Worm (Caenorhabditis elegans) whole organism, late embryonic: ENCODE data around the gene lst-2.

Experiments
- ama-1 ChIP-seq: fragments of 150-350 bp; optimal IDR thresholded peaks from 2 replicates; lab custom pipeline; 2014
- ceh-48 ChIP-seq: sonication (generic microtip); optimal IDR thresholded peaks from 2 replicates; lab custom pipeline; 2016; ENCODE audit warnings: missing genetic modification characterization, inconsistent platforms, missing compliant biosample characterization
- elt-2 ChIP-seq: sonication (generic microtip); optimal IDR thresholded peaks from 2 replicates; lab custom pipeline; 2016; ENCODE audit warnings: missing genetic modification reagents, missing genetic modification characterization, missing compliant biosample characterization
- fkh-10 ChIP-seq: fragments of 150-350 bp; optimal IDR thresholded peaks from 2 replicates; lab custom pipeline; 2014; ENCODE audit warnings: missing biosample characterization, missing genetic modification reagents, missing genetic modification characterization
- nhr-11 ChIP-seq: fragments of 150-350 bp; optimal IDR thresholded peaks from 2 replicates; lab custom pipeline; 2014; ENCODE audit warnings: missing biosample characterization, missing genetic modification characterization
- pax-1 ChIP-seq: fragments of 150-350 bp; optimal IDR thresholded peaks from 2 replicates; lab custom pipeline; 2014; ENCODE audit warnings: missing biosample characterization, missing genetic modification characterization
- pha-2 ChIP-seq: sonication (generic microtip); optimal IDR thresholded peaks from 2 replicates; lab custom pipeline; 2017; ENCODE audit warnings: mild to moderate bottlenecking, missing genetic modification characterization, missing compliant biosample characterization
- pha-4 ChIP-seq: fragments of 150-350 bp; optimal IDR thresholded peaks from 2 replicates; lab custom pipeline; 2018; ENCODE audit warnings: missing biosample characterization, missing genetic modification reagents, missing genetic modification characterization
- pqm-1 ChIP-seq: sonication (generic microtip); optimal IDR thresholded peaks from 2 replicates; lab custom pipeline; 2016; ENCODE audit warnings: missing genetic modification characterization, missing compliant biosample characterization
- ttx-3 ChIP-seq: sonication (generic microtip); optimal IDR thresholded peaks from 2 replicates; lab custom pipeline; 2016; ENCODE audit warnings: missing genetic modification reagents, missing genetic modification characterization, missing compliant biosample characterization
- ztf-16 ChIP-seq: sonication (generic microtip); optimal IDR thresholded peaks from 2 replicates; lab custom pipeline; 2017; ENCODE audit warnings: missing genetic modification characterization, missing compliant biosample characterization

ce11 chrX:4343915-4344314 is 39.3 kb downstream of the lst-2 start, which contains the start of gene F14H12.3:
- TF ChIP-seq elt-2 (tag; lab: Kevin White, UChicago) (no peak), pha-2 (no peak), ztf-16 (tag; lab: Kevin White, UChicago) (no peak), fkh-10 (GFP tag; lab: Kevin White, UChicago) (no peak), ceh-48 (tag; lab: Kevin White, UChicago) (no peak), pha-4 (tag; lab: Kevin White, UChicago) (no peak), ama-1 (no peak), ttx-3 (tag; lab: Kevin White, UChicago) (no peak), nhr-11 (no peak), pax-1 (tag; lab: Kevin White, UChicago) (no peak), pqm-1 (no peak)
